Worm (Caenorhabditis elegans) whole organism, midembryonic: ENCODE results near the gene H04D03.7.
"Not testable (repeated sequence)": the region's sequence is repeated elsewhere in the genome, so short reads cannot be mapped to it uniquely, and the experiment has no call there.

ENCODE experiments used
- T22C8.4 ChIP-seq: fragments of 200-800 bp; sonication (Bioruptor generic); IDR thresholded peaks from 2 replicates; pipeline ENCODE4 v1.3.6; 2022; ENCODE audit warnings: missing genetic modification characterization, missing compliant biosample characterization
- cog-1 ChIP-seq: sonication (generic microtip); optimal IDR thresholded peaks from 2 replicates; lab custom pipeline; 2016; ENCODE audit warnings: missing genetic modification characterization, missing compliant biosample characterization
- flt-1 ChIP-seq: fragments of 200-800 bp; sonication (Bioruptor generic); IDR thresholded peaks from 2 replicates; pipeline ENCODE4 v1.3.6; 2022; ENCODE audit warnings: missing genetic modification characterization, missing compliant biosample characterization
- klf-2 ChIP-seq: fragments of 200-800 bp; sonication (Bioruptor generic); conservative IDR thresholded peaks from 2 replicates; pipeline ENCODE4 v1.3.6; 2022; ENCODE audit warnings: missing genetic modification reagents, missing genetic modification characterization, missing compliant biosample characterization
- med-1 ChIP-seq: sonication (generic microtip); optimal IDR thresholded peaks from 2 replicates; lab custom pipeline; 2017; ENCODE audit warnings: missing genetic modification characterization, mild to moderate bottlenecking, missing compliant biosample characterization, antibody characterized with exemption, missing genetic modification reagents; ENCODE audit not compliant: insufficient read depth
- ref-1 ChIP-seq: fragments of 200-800 bp; sonication (Bioruptor generic); conservative IDR thresholded peaks from 2 replicates; pipeline ENCODE4 v1.3.6; 2022; ENCODE audit warnings: missing genetic modification reagents, missing genetic modification characterization, missing compliant biosample characterization
- tab-1 ChIP-seq: fragments of 200-800 bp; sonication (Bioruptor generic); IDR thresholded peaks from 2 replicates; pipeline ENCODE4 v1.3.6; 2022; ENCODE audit warnings: missing genetic modification characterization, missing compliant biosample characterization
- ztf-23 ChIP-seq: fragments of 200-800 bp; sonication (Bioruptor generic); IDR thresholded peaks from 2 replicates; pipeline ENCODE4 v1.3.6; 2022; ENCODE audit warnings: missing genetic modification reagents, missing genetic modification characterization, missing compliant biosample characterization
- ztf-29 ChIP-seq: fragments of 200-800 bp; sonication (Bioruptor generic); IDR thresholded peaks from 2 replicates; pipeline ENCODE4 v1.3.6; 2022; ENCODE audit warnings: missing genetic modification reagents, missing genetic modification characterization, missing compliant biosample characterization

- TF ChIP-seq ztf-29 (GFP tag; lab: Robert Waterston, UW); T22C8.4 (GFP tag; lab: Robert Waterston, UW); ztf-23; tab-1; med-1 (GFP tag; lab: Kevin White, UChicago); flt-1 (GFP tag; lab: Robert Waterston, UW); ref-1 (GFP tag; lab: Robert Waterston, UW); cog-1; klf-2: not testable (repeated sequence)
Measured at ce11 chrIII:10438780-10439179, 7.8 kb downstream of the H04D03.7 start, which contains the start of gene H04D03.6.
